Worm (Caenorhabditis elegans): ENCODE measurements around the gene Y57G11C.38.
A peak's percentile ranks its signal among the peaks of the same experiment; 100 is the strongest.

Gene Y57G11C.38

ce11 chrIV:14879184-14879583 lies 16.9 kb downstream of the Y57G11C.38 start, which contains the start of gene eps-8:
Gene eps-8 (plus strand): TSS chrIV:14879484.
- no peak for TF ChIP-seq ztf-4 (tag; optimal IDR thresholded peaks at IDR 0.05)
- TF ChIP-seq unc-62 (GFP tag; optimal IDR thresholded peaks at IDR 0.05): no peak
- no peak for TF ChIP-seq daf-12 (tag; optimal IDR thresholded peaks at IDR 0.05)
- TF ChIP-seq ceh-82 (tag; optimal IDR thresholded peaks at IDR 0.05): no peak

DNA sequence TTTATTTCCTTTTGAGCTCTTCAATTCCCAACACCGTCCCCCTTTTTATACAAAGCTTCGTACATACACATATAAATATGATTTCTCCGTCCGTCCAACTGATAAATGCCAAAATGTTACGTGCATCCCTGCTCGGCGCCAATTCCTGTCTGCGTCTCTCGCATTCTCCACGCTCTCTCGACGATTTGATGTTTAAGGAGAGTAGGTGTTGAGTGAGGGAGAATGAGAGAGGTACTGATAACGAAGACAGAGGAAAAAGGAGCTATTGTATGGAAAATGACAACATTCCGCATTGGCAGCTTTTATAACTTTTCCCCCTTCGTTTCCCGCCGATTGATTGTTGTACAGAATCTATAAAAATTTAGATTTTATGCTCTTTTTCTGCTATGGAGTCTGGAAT lies 21.6 kb downstream of the Y57G11C.38 start:
- TF ChIP-seq sea-2 (GFP tag; optimal IDR thresholded peaks at IDR 0.05) (no peak), nhr-76 (tag; optimal IDR thresholded peaks at IDR 0.05) (no peak), elt-3 (tag; optimal IDR thresholded peaks at IDR 0.05) (no peak), nfya-1 (tag; optimal IDR thresholded peaks at IDR 0.05; ENCODE audit: insufficient read depth) (peak; percentile 11), eor-1 (tag; optimal IDR thresholded peaks at IDR 0.05) (no peak), snpc-4 (tag; optimal IDR thresholded peaks at IDR 0.05) (peak; percentile 12), hmg-11 (tag; optimal IDR thresholded peaks at IDR 0.05) (no peak), fkh-2 (tag; optimal IDR thresholded peaks at IDR 0.05) (no peak), tbx-2 (tag; optimal IDR thresholded peaks at IDR 0.05) (no peak), elt-2 (tag; optimal IDR thresholded peaks at IDR 0.05) (peak; percentile 95), daf-12 (tag; optimal IDR thresholded peaks at IDR 0.05) (no peak), egl-5 (tag; optimal IDR thresholded peaks at IDR 0.05) (no peak), elt-1 (tag; optimal IDR thresholded peaks at IDR 0.05) (no peak), fos-1 (tag; optimal IDR thresholded peaks at IDR 0.05) (no peak), pha-4 (tag; optimal IDR thresholded peaks at IDR 0.05) (peak; percentile 29), nhr-237 (tag; optimal IDR thresholded peaks at IDR 0.05) (no peak), unc-62 (GFP tag; optimal IDR thresholded peaks at IDR 0.05) (no peak), ceh-28 (tag; optimal IDR thresholded peaks at IDR 0.05) (no peak), egl-27 (tag; optimal IDR thresholded peaks at IDR 0.05) (no peak), pqm-1 (tag; optimal IDR thresholded peaks at IDR 0.05) (peak; percentile 96), ztf-4 (tag; optimal IDR thresholded peaks at IDR 0.05) (no peak)

ce11 chrIV:14885584-14885983 lies 23.3 kb downstream of the Y57G11C.38 start:
- TF ChIP-seq pqm-1 (tag; optimal IDR thresholded peaks at IDR 0.05) (peak; percentile 5), nhr-43 (tag; optimal IDR thresholded peaks at IDR 0.05; ENCODE audit: poor library complexity, severe bottlenecking) (no peak), fkh-2 (tag; optimal IDR thresholded peaks at IDR 0.05) (no peak), elt-2 (tag; optimal IDR thresholded peaks at IDR 0.05) (peak; percentile 60), nhr-11 (tag; optimal IDR thresholded peaks at IDR 0.05) (no peak)

DNA sequence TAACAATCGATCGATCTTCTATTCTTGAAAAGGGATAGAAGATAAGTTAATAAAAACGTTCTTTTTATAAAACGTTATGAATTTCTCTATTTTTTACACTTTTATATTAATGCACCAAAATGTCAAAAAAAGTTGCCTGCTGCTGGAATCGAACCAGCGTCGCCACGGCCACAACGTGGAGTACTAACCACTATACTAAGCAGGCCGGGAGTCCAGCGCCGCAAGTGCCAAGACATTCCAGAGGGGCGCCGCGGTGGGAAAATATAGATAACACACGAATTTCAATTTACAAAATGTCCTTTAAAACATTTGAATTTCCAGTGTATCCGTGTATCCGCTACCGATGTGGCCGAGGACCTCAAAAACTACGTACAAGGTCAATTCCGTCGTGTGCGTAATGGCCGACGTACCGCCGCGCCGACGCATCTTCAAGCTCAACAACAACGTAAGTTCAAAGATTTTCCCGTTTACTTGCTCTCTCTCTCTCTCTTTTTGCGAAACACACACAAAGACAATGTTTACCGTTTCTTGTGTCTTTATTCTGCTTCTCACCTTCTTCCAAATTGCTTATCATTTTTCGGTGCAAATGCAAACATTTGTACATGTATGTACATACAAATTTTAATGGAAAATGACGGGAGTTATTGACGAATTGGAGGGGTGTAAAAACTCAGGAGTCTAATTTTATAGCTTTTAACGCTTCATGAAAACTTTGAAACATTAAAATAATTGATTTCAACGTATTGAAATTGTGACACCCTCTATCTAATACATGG lies 26.8 kb downstream of the Y57G11C.38 start:
- peak; percentile 49 for TF ChIP-seq hmg-11 (tag; optimal IDR thresholded peaks at IDR 0.05)
- no peak for TF ChIP-seq nhr-77 (tag; optimal IDR thresholded peaks at IDR 0.05)
- no peak for TF ChIP-seq nhr-67 (tag; optimal IDR thresholded peaks at IDR 0.05)
- TF ChIP-seq pha-4 (tag; optimal IDR thresholded peaks at IDR 0.05): peak; percentile 88
- TF ChIP-seq elt-2 (tag; optimal IDR thresholded peaks at IDR 0.05): peak; percentile 40
- no peak for TF ChIP-seq elt-1 (tag; optimal IDR thresholded peaks at IDR 0.05)
- no peak for TF ChIP-seq ztf-4 (tag; optimal IDR thresholded peaks at IDR 0.05)
- no peak for TF ChIP-seq fkh-2 (tag; optimal IDR thresholded peaks at IDR 0.05)
- TF ChIP-seq snpc-4 (tag; optimal IDR thresholded peaks at IDR 0.05): peak; percentile 57
- TF ChIP-seq pqm-1 (tag; optimal IDR thresholded peaks at IDR 0.05): peak; percentile 42
- peak; percentile 32 for TF ChIP-seq lin-39 (tag; optimal IDR thresholded peaks at IDR 0.05)

DNA sequence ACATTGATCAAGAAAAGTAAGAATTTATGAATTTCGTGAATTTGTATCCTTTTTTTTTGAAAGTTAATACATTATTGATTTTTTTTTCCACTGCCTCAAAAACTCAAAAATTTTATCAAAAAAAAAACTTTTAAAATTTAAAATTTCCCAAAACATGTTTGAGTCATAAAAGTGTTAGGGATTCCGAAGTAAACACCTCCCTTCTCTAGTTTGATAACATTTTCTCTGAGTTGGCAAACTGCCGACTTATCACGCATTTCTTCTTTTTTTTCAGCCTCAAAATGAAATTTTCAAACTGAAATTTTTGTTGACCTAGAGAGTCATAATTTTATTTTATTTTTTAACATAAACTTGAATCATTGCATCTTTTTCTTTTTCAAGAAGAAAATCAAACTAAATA lies 28.7 kb downstream of the Y57G11C.38 start:
- TF ChIP-seq nfya-1 (tag; optimal IDR thresholded peaks at IDR 0.05; ENCODE audit: insufficient read depth) (no peak), elt-1 (tag; optimal IDR thresholded peaks at IDR 0.05) (no peak), pha-4 (tag; optimal IDR thresholded peaks at IDR 0.05) (peak; percentile 9), mml-1 (tag; optimal IDR thresholded peaks at IDR 0.05) (no peak), elt-2 (tag; optimal IDR thresholded peaks at IDR 0.05) (peak; percentile 25), daf-12 (tag; optimal IDR thresholded peaks at IDR 0.05) (no peak), tbx-2 (tag; optimal IDR thresholded peaks at IDR 0.05) (no peak), pqm-1 (tag; optimal IDR thresholded peaks at IDR 0.05) (peak; percentile 21), R02D3.7 (tag; optimal IDR thresholded peaks at IDR 0.05) (no peak), unc-39 (tag; optimal IDR thresholded peaks at IDR 0.05) (no peak), eor-1 (tag; optimal IDR thresholded peaks at IDR 0.05) (no peak)

Data from whole organism, L3 larva.